Worm (Caenorhabditis elegans): ENCODE data around the gene morc-1.

- TF ChIP-seq hnd-1 (tag; optimal IDR thresholded peaks at IDR 0.05): no peak
- no peak for TF ChIP-seq ama-1 (optimal IDR thresholded peaks at IDR 0.05)
- no peak for TF ChIP-seq sea-1 (GFP tag; conservative IDR thresholded peaks at IDR 0.05)
- TF ChIP-seq hmbx-1 (tag; optimal IDR thresholded peaks at IDR 0.05): no peak
- no peak for TF ChIP-seq scrt-1 (GFP tag; IDR thresholded peaks at IDR 0.05)
Observed at ce11 chrIII:5162820-5163631, 43.7 kb downstream of the morc-1 start, which contains the start of gene gars-1.
